Worm (Caenorhabditis elegans) whole organism, early embryonic: Measurements from ENCODE around the gene ccf-1.

Source experiments
- ama-1 ChIP-seq: fragments of 150-350 bp; optimal IDR thresholded peaks from 2 replicates; lab custom pipeline; 2014
- ets-7 ChIP-seq: sonication (generic microtip); optimal IDR thresholded peaks from 2 replicates; lab custom pipeline; 2016; ENCODE audit warnings: missing genotype, missing genetic modification characterization, missing compliant biosample characterization
- hmbx-1 ChIP-seq: sonication (generic microtip); optimal IDR thresholded peaks from 2 replicates; lab custom pipeline; 2016; ENCODE audit warnings: mild to moderate bottlenecking, missing genetic modification characterization, missing compliant biosample characterization
- hmg-4 ChIP-seq: fragments of 200-800 bp; sonication (Bioruptor generic); optimal IDR thresholded peaks from 2 replicates; lab custom pipeline; 2018; ENCODE audit warnings: mild to moderate bottlenecking, missing genetic modification characterization, missing compliant biosample characterization
- hnd-1 ChIP-seq: sonication (generic microtip); optimal IDR thresholded peaks from 2 replicates; lab custom pipeline; 2016; ENCODE audit warnings: missing genetic modification characterization, missing compliant biosample characterization
- sea-1 ChIP-seq: fragments of 200-800 bp; sonication (Bioruptor generic); conservative IDR thresholded peaks from 2 replicates; pipeline ENCODE4 v1.3.6; 2022; ENCODE audit warnings: missing genetic modification characterization, missing compliant biosample characterization
- tbx-11 ChIP-seq: fragments of 200-800 bp; sonication (Bioruptor generic); IDR thresholded peaks from 2 replicates; pipeline ENCODE4 v1.3.6; 2022; ENCODE audit warnings: missing genetic modification characterization, missing compliant biosample characterization
- tbx-37 ChIP-seq: fragments of 200-800 bp; sonication (Bioruptor generic); conservative IDR thresholded peaks from 2 replicates; pipeline ENCODE4 v1.3.6; 2022; ENCODE audit warnings: missing genetic modification reagents, missing genetic modification characterization, missing compliant biosample characterization
- tra-4 ChIP-seq: sonication (generic microtip); optimal IDR thresholded peaks from 2 replicates; lab custom pipeline; 2017; ENCODE audit warnings: missing genetic modification characterization, missing compliant biosample characterization

ce11 chrIII:11946973-11947372, 26.9 kb upstream of the ccf-1 start, which contains the start of gene Y56A3A.7:
- no peak for TF ChIP-seq ama-1 (lab: Kevin White, UChicago)
- TF ChIP-seq tra-4 (tag; lab: Kevin White, UChicago), result no peak
- no peak for TF ChIP-seq sea-1 (GFP tag; lab: Robert Waterston, UW)
- no peak for TF ChIP-seq tbx-37 (GFP tag; lab: Robert Waterston, UW)
- TF ChIP-seq hmbx-1 (tag; lab: Kevin White, UChicago), result no peak
- TF ChIP-seq hnd-1 (tag; lab: Kevin White, UChicago), result no peak
- TF ChIP-seq tbx-11 (GFP tag; lab: Robert Waterston, UW), result no peak
- TF ChIP-seq ets-7 (tag; lab: Kevin White, UChicago), result no peak
- no peak for TF ChIP-seq hmg-4 (GFP tag; lab: Kevin White, UChicago)
